Fruit fly (Drosophila melanogaster): ENCODE data around the gene alpha4GT1.

The alpha4GT1 gene

DNA sequence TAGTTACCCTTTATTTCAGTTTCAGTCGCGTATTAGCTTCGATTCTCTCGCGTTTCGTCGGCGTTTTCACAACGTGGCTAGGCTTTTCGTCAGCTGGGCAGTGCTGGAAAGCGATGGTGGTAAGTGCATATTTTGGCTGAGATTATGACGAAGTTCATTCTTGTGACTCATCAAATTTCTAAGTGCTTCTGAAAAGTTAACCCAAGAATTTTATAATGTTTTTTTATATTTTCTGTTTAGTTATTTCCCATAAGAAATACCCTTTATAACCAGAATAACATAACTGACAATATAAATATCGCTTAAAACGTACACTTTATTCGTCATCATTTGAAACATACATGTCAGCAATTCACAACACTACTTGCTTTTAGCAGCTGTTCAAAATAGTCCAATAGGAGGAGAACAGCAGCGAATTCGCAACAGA, 14.2 kb upstream of the alpha4GT1 start, which contains the start of the genes CG17260 and SerRS (continued):
- peak; percentile 34; the same call in 1 of the 2 replicates for TF ChIP-seq inv (GFP tag; IDR thresholded peaks at IDR 0.05; ENCODE audit: partially characterized antibody)
- peak; percentile 95 for TF ChIP-seq CG2712 (tag; optimal IDR thresholded peaks at IDR 0.05)
- TF ChIP-seq MTF-1 (GFP tag; optimal IDR thresholded peaks at IDR 0.05; ENCODE audit: borderline replicate concordance), result peak; percentile 34
- TF ChIP-seq bab2 (GFP tag; optimal IDR thresholded peaks at IDR 0.05), result peak; percentile 94
- TF ChIP-seq CG15514 (GFP tag; optimal IDR thresholded peaks at IDR 0.05), result peak; percentile 88
- no peak for TF ChIP-seq sna (GFP tag; IDR thresholded peaks at IDR 0.05; ENCODE audit: partially characterized antibody)
- TF ChIP-seq gem (tag; optimal IDR thresholded peaks at IDR 0.05), result peak; percentile 97
- TF ChIP-seq crol (GFP tag; IDR thresholded peaks at IDR 0.05), result no peak; the same call in 1 of the 2 replicates
- peak; percentile 70 for TF ChIP-seq run (tag; optimal IDR thresholded peaks at IDR 0.05)
- peak; percentile 77 for TF ChIP-seq CG33557 (GFP tag; optimal IDR thresholded peaks at IDR 0.05)
- TF ChIP-seq stc (GFP tag; IDR thresholded peaks at IDR 0.05), result peak; percentile 86
- peak; percentile 93 for TF ChIP-seq ranshi (GFP tag; IDR thresholded peaks at IDR 0.05)
- peak; percentile 95 for TF ChIP-seq CG3847 (GFP tag; IDR thresholded peaks at IDR 0.05)
- peak; percentile 88 for TF ChIP-seq CHES-1-like (GFP tag; optimal IDR thresholded peaks at IDR 0.05)
- TF ChIP-seq CG3407 (GFP tag; optimal IDR thresholded peaks at IDR 0.05), result peak; percentile 84
- TF ChIP-seq CG15073 (GFP tag; optimal IDR thresholded peaks at IDR 0.05), result peak; percentile 67
- TF ChIP-seq abd-A (tag; optimal IDR thresholded peaks at IDR 0.05), result no peak
- TF ChIP-seq BEAF-32 (GFP tag; optimal IDR thresholded peaks at IDR 0.05), result peak; percentile 70
- no peak for TF ChIP-seq CG31365 (tag; optimal IDR thresholded peaks at IDR 0.05)
- TF ChIP-seq emc (GFP tag; optimal IDR thresholded peaks at IDR 0.05), result peak; percentile 80
- TF ChIP-seq Lpt (GFP tag; optimal IDR thresholded peaks at IDR 0.05), result no peak
- peak; percentile 96 for TF ChIP-seq Xbp1 (GFP tag; optimal IDR thresholded peaks at IDR 0.05)
- no peak for TF ChIP-seq CkIIα-i1 (GFP tag; IDR thresholded peaks at IDR 0.05)
- peak; percentile 95 for TF ChIP-seq vvl (GFP tag; IDR thresholded peaks at IDR 0.05)
- peak; percentile 91 for TF ChIP-seq Ada2b (GFP tag; IDR thresholded peaks at IDR 0.05)
- peak; percentile 94 for TF ChIP-seq lab (GFP tag; optimal IDR thresholded peaks at IDR 0.05)
- peak; percentile 88 for TF ChIP-seq CG4820 (GFP tag; optimal IDR thresholded peaks at IDR 0.05)
- TF ChIP-seq Rfx (GFP tag; IDR thresholded peaks at IDR 0.05), result peak; percentile 94
- peak; percentile 83 for TF ChIP-seq CG14050 (GFP tag; IDR thresholded peaks at IDR 0.05)
- peak; percentile 72 for TF ChIP-seq CrebB (tag; optimal IDR thresholded peaks at IDR 0.05)
- peak; percentile 92 for TF ChIP-seq gro (GFP tag; optimal IDR thresholded peaks at IDR 0.05)
- no peak for TF ChIP-seq CG7745 (tag; optimal IDR thresholded peaks at IDR 0.05)
- peak; percentile 81 for TF ChIP-seq CG5245 (GFP tag; optimal IDR thresholded peaks at IDR 0.05)
- TF ChIP-seq Ravus (GFP tag; IDR thresholded peaks at IDR 0.05), result peak; percentile 78
- peak; percentile 81 for TF ChIP-seq CG2202 (tag; optimal IDR thresholded peaks at IDR 0.05)
- peak; percentile 87 for TF ChIP-seq nerfin-1 (tag; optimal IDR thresholded peaks at IDR 0.05)
- TF ChIP-seq dysf (GFP tag; IDR thresholded peaks at IDR 0.05), result peak; percentile 95
- TF ChIP-seq dan (GFP tag; IDR thresholded peaks at IDR 0.05), result peak; percentile 86
- peak; percentile 80 for TF ChIP-seq D19B (GFP tag; optimal IDR thresholded peaks at IDR 0.05)
- no peak for TF ChIP-seq Eip74EF (GFP tag; optimal IDR thresholded peaks at IDR 0.05)
- peak; percentile 78 for TF ChIP-seq CG1792 (GFP tag; optimal IDR thresholded peaks at IDR 0.05)
- TF ChIP-seq Six4 (GFP tag; optimal IDR thresholded peaks at IDR 0.05), result peak; percentile 88
- peak; percentile 87 for TF ChIP-seq CG9437 (GFP tag; optimal IDR thresholded peaks at IDR 0.05)
- peak; percentile 88 for TF ChIP-seq rib (GFP tag; IDR thresholded peaks at IDR 0.05)
- TF ChIP-seq toy (GFP tag; IDR thresholded peaks at IDR 0.05), result peak; percentile 68; the same call in 1 of the 2 replicates
- TF ChIP-seq dmrt11E (tag; optimal IDR thresholded peaks at IDR 0.05), result peak; percentile 85
- TF ChIP-seq croc (GFP tag; conservative IDR thresholded peaks at IDR 0.05), result peak; percentile 89
- TF ChIP-seq fru (optimal IDR thresholded peaks at IDR 0.05), result no peak
- peak; percentile 83 for TF ChIP-seq CG8089 (GFP tag; optimal IDR thresholded peaks at IDR 0.05)
- peak; percentile 60 to 89 for TF ChIP-seq bsh (GFP tag; optimal IDR thresholded peaks at IDR 0.05)
- no peak for TF ChIP-seq tap (tag; optimal IDR thresholded peaks at IDR 0.05)

Data from whole organism, embryonic.